Worm (Caenorhabditis elegans): ENCODE results near the gene Y66H1A.8.

Y66H1A.8 gene

ce11 chrIV:425995-426394, 28.7 kb downstream of the Y66H1A.8 start, which contains the start of gene garr-1:
garr-1 (plus strand) TSS chrIV:426168.
- TF ChIP-seq med-1 (GFP tag; optimal IDR thresholded peaks at IDR 0.05; ENCODE audit: insufficient read depth) (no peak), flt-1 (GFP tag; IDR thresholded peaks at IDR 0.05) (no peak), ztf-29 (GFP tag; IDR thresholded peaks at IDR 0.05) (no peak), ztf-23 (GFP tag; IDR thresholded peaks at IDR 0.05) (no peak), ref-1 (GFP tag; conservative IDR thresholded peaks at IDR 0.05) (no peak), T22C8.4 (GFP tag; IDR thresholded peaks at IDR 0.05) (no peak), klf-2 (GFP tag; conservative IDR thresholded peaks at IDR 0.05) (no peak), tab-1 (GFP tag; IDR thresholded peaks at IDR 0.05) (no peak), cog-1 (tag; optimal IDR thresholded peaks at IDR 0.05) (no peak)

ce11 chrIV:425546-425945, 29.2 kb downstream of the Y66H1A.8 start:
- TF ChIP-seq ztf-29 (GFP tag; IDR thresholded peaks at IDR 0.05) = no peak
- no peak for TF ChIP-seq cog-1 (tag; optimal IDR thresholded peaks at IDR 0.05)
- TF ChIP-seq klf-2 (GFP tag; conservative IDR thresholded peaks at IDR 0.05) = no peak
- no peak for TF ChIP-seq ztf-23 (GFP tag; IDR thresholded peaks at IDR 0.05)
- TF ChIP-seq ref-1 (GFP tag; conservative IDR thresholded peaks at IDR 0.05) = no peak
- no peak for TF ChIP-seq tab-1 (GFP tag; IDR thresholded peaks at IDR 0.05)
- no peak for TF ChIP-seq T22C8.4 (GFP tag; IDR thresholded peaks at IDR 0.05)
- TF ChIP-seq med-1 (GFP tag; optimal IDR thresholded peaks at IDR 0.05; ENCODE audit: insufficient read depth) = no peak
- TF ChIP-seq flt-1 (GFP tag; IDR thresholded peaks at IDR 0.05) = no peak

- TF ChIP-seq ztf-23 (GFP tag; IDR thresholded peaks at IDR 0.05) = no peak
These were observed 29.7 kb downstream of the Y66H1A.8 start, which contains the start of gene daf-18 for ce11 chrIV:425052-425451. daf-18 (minus strand) TSS chrIV:425177.

ce11 chrIV:422112-422511, 32.6 kb downstream of the Y66H1A.8 start:
- TF ChIP-seq tab-1 (GFP tag; IDR thresholded peaks at IDR 0.05) (no peak), klf-2 (GFP tag; conservative IDR thresholded peaks at IDR 0.05) (no peak), ztf-29 (GFP tag; IDR thresholded peaks at IDR 0.05) (no peak), ztf-23 (GFP tag; IDR thresholded peaks at IDR 0.05) (no peak), ref-1 (GFP tag; conservative IDR thresholded peaks at IDR 0.05) (no peak), cog-1 (tag; optimal IDR thresholded peaks at IDR 0.05) (no peak), T22C8.4 (GFP tag; IDR thresholded peaks at IDR 0.05) (no peak), med-1 (GFP tag; optimal IDR thresholded peaks at IDR 0.05; ENCODE audit: insufficient read depth) (no peak), flt-1 (GFP tag; IDR thresholded peaks at IDR 0.05) (no peak)

ce11 chrIV:420686-421085, 34.0 kb downstream of the Y66H1A.8 start:
- TF ChIP-seq med-1 (GFP tag; optimal IDR thresholded peaks at IDR 0.05; ENCODE audit: insufficient read depth) (no peak), tab-1 (GFP tag; IDR thresholded peaks at IDR 0.05) (no peak), klf-2 (GFP tag; conservative IDR thresholded peaks at IDR 0.05) (no peak), T22C8.4 (GFP tag; IDR thresholded peaks at IDR 0.05) (no peak), ztf-29 (GFP tag; IDR thresholded peaks at IDR 0.05) (no peak), flt-1 (GFP tag; IDR thresholded peaks at IDR 0.05) (no peak), ref-1 (GFP tag; conservative IDR thresholded peaks at IDR 0.05) (no peak), ztf-23 (GFP tag; IDR thresholded peaks at IDR 0.05) (no peak), cog-1 (tag; optimal IDR thresholded peaks at IDR 0.05) (no peak)

ce11 chrIV:419674-420073, 35.0 kb downstream of the Y66H1A.8 start, which contains the start of gene eri-1:
eri-1 (minus strand) TSS chrIV:419958.
- TF ChIP-seq tab-1 (GFP tag; IDR thresholded peaks at IDR 0.05) (no peak), ztf-23 (GFP tag; IDR thresholded peaks at IDR 0.05) (no peak), ref-1 (GFP tag; conservative IDR thresholded peaks at IDR 0.05) (no peak), T22C8.4 (GFP tag; IDR thresholded peaks at IDR 0.05) (peak; percentile 46; the same call in 1 of the 2 replicates), ztf-29 (GFP tag; IDR thresholded peaks at IDR 0.05) (no peak), klf-2 (GFP tag; conservative IDR thresholded peaks at IDR 0.05) (no peak), cog-1 (tag; optimal IDR thresholded peaks at IDR 0.05) (no peak), med-1 (GFP tag; optimal IDR thresholded peaks at IDR 0.05; ENCODE audit: insufficient read depth) (no peak), flt-1 (GFP tag; IDR thresholded peaks at IDR 0.05) (no peak)

ce11 chrIV:410420-410891, 44.3 kb downstream of the Y66H1A.8 start, which contains the start of gene T07A9.12:
T07A9.12 (plus strand) TSS chrIV:410867.
- TF ChIP-seq T22C8.4 (GFP tag; IDR thresholded peaks at IDR 0.05) (no peak), ztf-29 (GFP tag; IDR thresholded peaks at IDR 0.05) (peak; percentile 54; the same call in 1 of the 2 replicates), tab-1 (GFP tag; IDR thresholded peaks at IDR 0.05) (no peak), flt-1 (GFP tag; IDR thresholded peaks at IDR 0.05) (0 out of 2 replicates have a peak, but pooled peaks have one; percentile 39), klf-2 (GFP tag; conservative IDR thresholded peaks at IDR 0.05) (no peak), ztf-23 (GFP tag; IDR thresholded peaks at IDR 0.05) (no peak), cog-1 (tag; optimal IDR thresholded peaks at IDR 0.05) (peak; percentile 77), ref-1 (GFP tag; conservative IDR thresholded peaks at IDR 0.05) (no peak), med-1 (GFP tag; optimal IDR thresholded peaks at IDR 0.05; ENCODE audit: insufficient read depth) (no peak)

ce11 chrIV:409935-410334, 44.8 kb downstream of the Y66H1A.8 start, which contains the start of gene kgb-1:
kgb-1 (minus strand) TSS chrIV:410035.
- TF ChIP-seq klf-2 (GFP tag; conservative IDR thresholded peaks at IDR 0.05) (no peak), med-1 (GFP tag; optimal IDR thresholded peaks at IDR 0.05; ENCODE audit: insufficient read depth) (no peak), cog-1 (tag; optimal IDR thresholded peaks at IDR 0.05) (no peak), ref-1 (GFP tag; conservative IDR thresholded peaks at IDR 0.05) (no peak), T22C8.4 (GFP tag; IDR thresholded peaks at IDR 0.05) (no peak), ztf-23 (GFP tag; IDR thresholded peaks at IDR 0.05) (no peak), ztf-29 (GFP tag; IDR thresholded peaks at IDR 0.05) (no peak), flt-1 (GFP tag; IDR thresholded peaks at IDR 0.05) (no peak), tab-1 (GFP tag; IDR thresholded peaks at IDR 0.05) (no peak)

ce11 chrIV:408892-409291, 45.8 kb downstream of the Y66H1A.8 start:
- no peak for TF ChIP-seq med-1 (GFP tag; optimal IDR thresholded peaks at IDR 0.05; ENCODE audit: insufficient read depth)
- TF ChIP-seq cog-1 (tag; optimal IDR thresholded peaks at IDR 0.05) = no peak
- TF ChIP-seq ztf-23 (GFP tag; IDR thresholded peaks at IDR 0.05) = no peak
- no peak for TF ChIP-seq ref-1 (GFP tag; conservative IDR thresholded peaks at IDR 0.05)
- no peak for TF ChIP-seq flt-1 (GFP tag; IDR thresholded peaks at IDR 0.05)
- no peak for TF ChIP-seq tab-1 (GFP tag; IDR thresholded peaks at IDR 0.05)
- TF ChIP-seq klf-2 (GFP tag; conservative IDR thresholded peaks at IDR 0.05) = no peak
- no peak for TF ChIP-seq ztf-29 (GFP tag; IDR thresholded peaks at IDR 0.05)
- no peak for TF ChIP-seq T22C8.4 (GFP tag; IDR thresholded peaks at IDR 0.05)

Measured in whole organism, midembryonic.